Worm (Caenorhabditis elegans): ENCODE data around the gene ugt-54.

DNA sequence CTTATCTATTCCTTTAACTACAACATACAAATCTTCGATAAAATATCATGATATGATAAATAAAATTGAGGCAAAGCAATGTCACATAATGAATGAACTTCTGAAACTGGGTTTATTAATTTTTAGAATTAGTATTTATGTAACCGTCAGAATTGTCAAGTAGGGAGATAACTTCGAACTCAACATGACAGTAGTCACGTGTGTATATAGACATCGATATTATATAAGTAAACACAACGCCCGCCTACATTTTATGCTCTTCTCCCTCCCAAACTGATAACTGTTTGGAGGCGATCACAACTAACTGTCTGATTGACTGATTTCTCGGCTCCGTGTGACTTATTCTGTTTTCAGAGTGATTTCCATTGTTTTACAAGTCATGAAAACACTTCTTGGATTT, at the start of gene ugt-54:
- TF ChIP-seq ztf-29 (GFP tag; IDR thresholded peaks at IDR 0.05) = no peak
- TF ChIP-seq T22C8.4 (GFP tag; IDR thresholded peaks at IDR 0.05) = no peak
- no peak for TF ChIP-seq ztf-23 (GFP tag; IDR thresholded peaks at IDR 0.05)
- TF ChIP-seq klf-2 (GFP tag; conservative IDR thresholded peaks at IDR 0.05) = no peak

Data from whole organism, midembryonic.